Worm (Caenorhabditis elegans) whole organism, young adult: ENCODE results near the gene fbxa-213.

Source experiments
- F57C9.4 ChIP-seq: sonication (generic microtip); optimal IDR thresholded peaks from 2 replicates; lab custom pipeline; 2017; ENCODE audit warnings: mild to moderate bottlenecking, missing genetic modification characterization, missing compliant biosample characterization
- cebp-1 ChIP-seq, 2 experiments: fragments of 200-800 bp in 1 of 2; sonication (Bioruptor generic) in 1 of 2; sonication (generic microtip) in 1 of 2; IDR thresholded peaks in 1 of 2; optimal IDR thresholded peaks in 1 of 2; 2 replicates each; pipeline versions ENCODE4 v1.3.6 to Lab custom; 2017 to 2022; ENCODE audit warnings: missing compliant biosample characterization in 2 of 2, missing genetic modification characterization in 2 of 2, mild to moderate bottlenecking in 1 of 2, missing genetic modification reagents in 1 of 2, moderate library complexity in 1 of 2
- mcd-1 ChIP-seq: fragments of 200-800 bp; sonication (Bioruptor generic); IDR thresholded peaks from 2 replicates; pipeline ENCODE4 v1.3.6; 2022; ENCODE audit warnings: missing genetic modification reagents, missing genetic modification characterization, missing compliant biosample characterization
- pbrm-1 ChIP-seq: fragments of 200-800 bp; sonication (Bioruptor generic); IDR thresholded peaks from 2 replicates; pipeline ENCODE4 v1.3.6; 2022; ENCODE audit warnings: missing genetic modification reagents, missing genetic modification characterization, missing compliant biosample characterization
- pha-4 ChIP-seq: fragments of 150-350 bp; sonication (generic microtip); optimal IDR thresholded peaks from 2 replicates; lab custom pipeline; 2014; ENCODE audit warnings: missing biosample characterization, missing genetic modification reagents, missing genetic modification characterization
- snpc-1.3 ChIP-seq: sonication (generic microtip); optimal IDR thresholded peaks from 2 replicates; lab custom pipeline; 2017; ENCODE audit warnings: missing genetic modification characterization, mild to moderate bottlenecking, missing compliant biosample characterization, antibody characterized with exemption, moderate library complexity, missing genotype, missing genetic modification reagents; ENCODE audit not compliant: insufficient read depth
- unc-62 ChIP-seq: fragments of 150-350 bp; optimal IDR thresholded peaks from 2 replicates; lab custom pipeline; 2014; ENCODE audit warnings: missing biosample characterization, missing genetic modification reagents, missing genetic modification characterization

ce11 chrV:18290642-18291041, 22.0 kb upstream of the fbxa-213 start, which contains the start of gene Y51A2A.4:
- TF ChIP-seq mcd-1 (GFP tag; lab: Robert Waterston, UW) (no peak), cebp-1 (GFP tag; IDR thresholded peaks at IDR 0.05; lab: Robert Waterston, UW) (no peak), cebp-1 (tag; optimal IDR thresholded peaks at IDR 0.05; lab: Kevin White, UChicago) (no peak), F57C9.4 (tag; lab: Kevin White, UChicago) (no peak), snpc-1.3 (tag; lab: Kevin White, UChicago) (no peak), pha-4 (tag; lab: Kevin White, UChicago) (no peak), pbrm-1 (GFP tag; lab: Robert Waterston, UW) (no peak), unc-62 (GFP tag; lab: Kevin White, UChicago) (no peak)
